Worm (Caenorhabditis elegans): Measurements from ENCODE around the gene mfsd-10.

The mfsd-10 gene

DNA sequence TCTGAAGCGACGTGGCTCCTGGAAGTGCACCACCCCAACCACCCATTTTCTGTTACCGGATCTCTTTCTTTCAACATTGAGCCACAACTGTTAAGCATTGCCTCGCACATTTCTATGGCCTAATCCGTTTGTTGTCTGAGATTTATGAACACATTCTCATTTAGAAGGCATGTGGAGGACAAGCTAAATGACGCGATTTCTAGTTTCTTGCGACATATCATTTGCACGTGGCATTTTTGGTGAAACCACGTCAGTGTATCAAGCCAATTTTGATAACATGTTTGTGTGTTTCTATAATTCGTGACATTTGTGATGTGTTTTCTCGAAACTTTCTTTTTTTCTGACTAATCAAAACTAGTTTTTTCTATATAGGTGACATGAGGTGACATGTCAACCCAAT lies 11.7 kb downstream of the mfsd-10 start:
- TF ChIP-seq dsc-1 (tag; optimal IDR thresholded peaks at IDR 0.05) (peak; percentile 65), sox-4 (tag; optimal IDR thresholded peaks at IDR 0.05) (peak; percentile 49), lin-15B (tag; optimal IDR thresholded peaks at IDR 0.05) (no peak), nhr-47 (tag; optimal IDR thresholded peaks at IDR 0.05) (peak; percentile 26), nhr-71 (tag; optimal IDR thresholded peaks at IDR 0.05) (peak; percentile 45), efl-1 (optimal IDR thresholded peaks at IDR 0.05) (no peak), efl-1 (GFP tag; optimal IDR thresholded peaks at IDR 0.05 in 1 of 2) (peak in 1 of 2 experiments; percentile 68), pax-3 (tag; optimal IDR thresholded peaks at IDR 0.05) (peak; percentile 54), ama-1 (optimal IDR thresholded peaks at IDR 0.05) (no peak), fkh-8 (tag; optimal IDR thresholded peaks at IDR 0.05) (peak; percentile 64)

DNA sequence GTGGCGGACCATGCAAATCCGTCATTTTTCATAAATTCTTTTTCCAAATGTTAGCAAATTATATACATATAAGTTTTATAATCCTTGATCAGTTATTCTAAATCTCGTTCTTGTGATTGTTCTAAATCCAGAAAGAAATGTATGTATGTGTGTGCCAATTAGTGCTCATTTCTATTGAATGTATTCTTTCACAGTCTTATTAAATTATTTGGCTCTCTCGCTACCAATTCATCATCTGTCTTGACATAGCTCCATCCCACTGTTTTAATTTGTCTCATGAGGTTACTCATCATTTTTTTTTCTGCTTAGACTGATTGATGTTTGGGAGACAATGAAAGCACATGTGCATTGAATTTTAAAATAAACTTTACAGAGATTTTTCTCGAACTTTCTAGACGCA lies 13.0 kb downstream of the mfsd-10 start:
- TF ChIP-seq hpl-2 (GFP tag; optimal IDR thresholded peaks at IDR 0.05) (no peak), sox-4 (tag; optimal IDR thresholded peaks at IDR 0.05) (no peak), nhr-19 (GFP tag; conservative IDR thresholded peaks at IDR 0.05) (no peak), lin-14 (GFP tag; optimal IDR thresholded peaks at IDR 0.05) (peak; percentile 13), rnt-1 (tag; optimal IDR thresholded peaks at IDR 0.05) (no peak), dsc-1 (tag; optimal IDR thresholded peaks at IDR 0.05) (peak; percentile 86), ama-1 (optimal IDR thresholded peaks at IDR 0.05) (no peak), pqm-1 (tag; optimal IDR thresholded peaks at IDR 0.05) (no peak)

DNA sequence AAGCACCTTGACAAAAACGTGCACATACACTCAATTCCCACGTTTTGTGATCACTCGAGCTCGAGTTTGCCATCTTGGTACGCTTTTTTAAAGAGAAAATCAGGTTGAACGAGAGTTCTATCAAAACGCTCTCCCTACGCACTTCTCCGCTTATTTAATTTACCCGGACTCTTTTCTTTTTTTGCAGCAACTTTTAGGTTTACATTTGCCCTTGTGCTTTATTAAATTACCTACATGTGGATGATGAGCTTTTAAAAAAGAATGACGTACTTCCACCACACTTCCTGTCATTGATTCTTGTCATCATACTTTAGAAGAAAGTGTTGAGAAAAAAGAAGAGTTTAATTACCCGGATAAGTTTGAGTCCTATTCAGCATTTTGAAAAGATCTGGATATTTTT lies 16.3 kb downstream of the mfsd-10 start:
- peak; percentile 13 for TF ChIP-seq ces-1 (GFP tag; optimal IDR thresholded peaks at IDR 0.05)
- TF ChIP-seq lin-14 (GFP tag; optimal IDR thresholded peaks at IDR 0.05) = peak; percentile 50
- peak; percentile 94 for TF ChIP-seq fkh-10 (GFP tag; optimal IDR thresholded peaks at IDR 0.05)
- TF ChIP-seq nhr-20 (tag; optimal IDR thresholded peaks at IDR 0.05) = no peak
- no peak for TF ChIP-seq mdl-1 (tag; optimal IDR thresholded peaks at IDR 0.05)
- TF ChIP-seq hlh-17 (GFP tag; optimal IDR thresholded peaks at IDR 0.05; ENCODE audit: borderline replicate concordance) = no peak
- TF ChIP-seq unc-98 (GFP tag; IDR thresholded peaks at IDR 0.05) = no peak

DNA sequence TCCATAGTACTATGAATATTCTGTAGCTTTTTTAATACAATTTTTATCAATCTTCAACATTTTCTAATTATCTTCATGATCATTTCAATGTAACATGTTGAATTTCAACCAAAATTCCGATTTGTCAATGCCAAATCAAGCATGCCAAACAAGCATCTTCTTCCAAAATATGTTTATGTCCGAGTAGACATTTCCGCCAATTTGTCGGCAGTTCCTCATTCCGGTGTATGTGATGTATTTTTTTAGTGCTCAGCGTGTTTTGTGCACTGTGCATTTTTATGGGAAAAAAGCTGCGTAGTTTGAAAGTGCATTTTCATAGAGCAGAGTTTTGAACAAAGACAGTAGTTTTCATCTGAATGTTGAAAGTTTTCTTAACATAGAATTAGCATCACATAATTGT lies 19.0 kb downstream of the mfsd-10 start:
- TF ChIP-seq C04F5.9 (tag; optimal IDR thresholded peaks at IDR 0.05) (no peak), nhr-237 (tag; optimal IDR thresholded peaks at IDR 0.05) (no peak), Y116A8C.19 (tag; optimal IDR thresholded peaks at IDR 0.05; ENCODE audit: borderline replicate concordance) (no peak), ceh-63 (GFP tag; optimal IDR thresholded peaks at IDR 0.05) (no peak), nhr-71 (tag; optimal IDR thresholded peaks at IDR 0.05) (no peak), unc-30 (tag; optimal IDR thresholded peaks at IDR 0.05) (no peak), nhr-85 (tag) (no peak), nhr-76 (tag; optimal IDR thresholded peaks at IDR 0.05) (no peak), nhr-47 (tag; optimal IDR thresholded peaks at IDR 0.05) (no peak), xbp-1 (tag; optimal IDR thresholded peaks at IDR 0.05) (no peak), dpl-1 (GFP tag; optimal IDR thresholded peaks at IDR 0.05) (no peak), alr-1 (tag; optimal IDR thresholded peaks at IDR 0.05; ENCODE audit: borderline replicate concordance) (no peak), blmp-1 (tag; optimal IDR thresholded peaks at IDR 0.05) (no peak), efl-3 (GFP tag; optimal IDR thresholded peaks at IDR 0.05) (no peak), nhr-28 (tag; optimal IDR thresholded peaks at IDR 0.05) (no peak), lin-39 (tag; optimal IDR thresholded peaks at IDR 0.05) (no peak), F16B12.6 (tag; optimal IDR thresholded peaks at IDR 0.05) (no peak), ceh-88 (GFP tag; IDR thresholded peaks at IDR 0.05) (no peak), snpc-4 (tag; optimal IDR thresholded peaks at IDR 0.05) (no peak)
